Worm (Caenorhabditis elegans) whole organism, dauer: Measurements from ENCODE around the gene kdin-1.

Source experiments
- unc-62 ChIP-seq: sonication (generic microtip); optimal IDR thresholded peaks from 2 replicates; lab custom pipeline; 2017; ENCODE audit warnings: missing biosample characterization, missing genetic modification reagents, missing genetic modification characterization

The kdin-1 gene

DNA sequence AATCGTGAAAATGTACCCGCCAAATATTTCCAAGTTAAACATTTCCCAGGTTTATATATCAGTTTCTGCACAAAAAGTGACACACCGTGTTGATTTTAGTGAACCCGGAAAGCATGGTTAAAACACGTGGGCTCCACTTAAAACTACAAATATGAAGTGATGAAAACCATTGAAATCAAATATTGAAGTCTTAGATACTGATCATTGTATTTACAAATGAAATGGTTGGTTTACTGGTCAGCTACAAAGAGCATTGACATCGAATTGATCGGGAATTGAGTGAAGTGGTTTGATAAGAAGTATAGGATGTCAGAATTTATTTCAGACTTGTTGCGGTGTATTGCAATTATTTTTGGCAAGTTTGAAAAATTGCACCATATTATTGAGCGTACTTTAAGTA, 9.0 kb upstream of the kdin-1 start, which contains the start of gene hrg-5:
Gene hrg-5, minus strand, starts transcription at position 17 of the 400 bp plus-strand sequence.
- TF ChIP-seq unc-62 (GFP tag; lab: Kevin White, UChicago), result no peak

DNA sequence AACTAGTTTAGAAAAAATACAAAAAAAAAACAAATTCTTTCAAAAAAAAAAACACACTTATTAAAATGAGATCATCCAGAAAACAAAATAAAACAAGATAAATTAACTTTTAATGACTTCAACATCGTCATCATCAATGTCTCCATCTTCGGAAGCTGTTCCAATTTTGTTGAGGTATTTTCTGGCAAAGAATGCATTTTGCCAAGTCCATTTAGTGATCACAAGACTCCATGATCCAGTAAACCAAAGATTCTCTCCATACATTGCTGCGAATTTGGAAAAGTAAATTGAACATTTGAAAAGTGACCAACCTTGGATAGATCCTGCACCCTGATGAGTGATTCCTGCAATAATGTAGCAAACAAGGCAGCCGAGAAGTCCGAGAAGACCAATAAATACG, 8.3 kb upstream of the kdin-1 start:
- no peak for TF ChIP-seq unc-62 (GFP tag; lab: Kevin White, UChicago)

DNA sequence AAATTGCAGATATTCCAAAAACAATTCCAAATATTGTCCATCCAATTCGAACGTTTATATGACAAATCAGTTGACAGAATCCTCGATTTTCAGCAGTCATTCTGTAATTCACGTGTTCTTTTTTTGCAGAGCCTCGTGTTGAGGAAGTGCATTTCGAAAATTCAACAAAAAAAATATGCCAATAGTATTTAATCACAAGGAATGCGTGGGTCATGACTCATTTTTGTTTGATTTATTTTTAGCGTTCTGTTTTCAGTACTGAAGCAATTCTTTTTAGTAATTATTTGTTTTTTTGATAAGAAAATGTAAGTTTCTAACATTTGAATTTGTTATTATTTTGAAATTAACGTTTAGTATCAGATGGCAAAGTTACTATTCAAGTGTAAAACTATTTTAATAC, 7.6 kb upstream of the kdin-1 start, which contains the start of gene hrg-4:
Gene hrg-4, minus strand, starts transcription at position 101 of the 400 bp plus-strand sequence.
- TF ChIP-seq unc-62 (GFP tag; lab: Kevin White, UChicago), result no peak

DNA sequence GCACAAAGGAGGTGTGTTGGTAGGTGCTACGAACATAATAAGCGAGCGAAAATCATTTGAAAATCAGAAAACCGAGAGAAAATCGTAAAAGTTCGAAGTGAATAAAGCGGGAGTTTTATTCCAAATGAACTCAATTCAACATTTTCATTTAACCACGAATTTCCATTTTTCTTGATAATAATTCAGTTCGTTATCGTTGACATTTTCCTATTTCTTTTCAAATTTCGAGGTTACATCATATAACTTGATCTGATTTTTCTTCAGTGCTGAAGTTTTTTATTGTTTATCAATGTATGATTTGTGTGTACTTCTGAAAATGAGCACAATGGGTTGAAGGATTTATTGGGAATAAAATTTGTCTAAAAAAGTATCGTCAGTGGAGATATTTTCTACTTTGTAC, 6.8 kb upstream of the kdin-1 start:
- no peak for TF ChIP-seq unc-62 (GFP tag; lab: Kevin White, UChicago)

DNA sequence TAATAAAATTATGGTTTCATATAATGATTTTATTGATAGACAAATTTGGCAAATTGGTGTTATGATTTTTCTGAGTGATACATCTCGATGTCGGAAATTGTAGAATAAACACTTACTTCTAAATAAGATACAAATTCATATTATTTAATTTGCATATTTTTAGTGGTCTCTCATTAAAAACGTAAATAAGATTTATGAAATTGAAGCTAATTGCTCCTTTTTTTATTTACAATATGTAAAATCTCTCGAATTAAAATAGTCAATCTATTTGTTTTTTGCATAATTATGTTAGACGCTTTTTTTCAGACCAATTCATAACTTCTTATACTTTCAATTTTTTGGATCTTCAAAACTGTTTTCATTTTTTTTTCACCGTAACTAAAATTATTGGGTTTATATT, 6.2 kb upstream of the kdin-1 start, which contains the start of gene hrg-6:
Gene hrg-6, plus strand, starts transcription at position 301 of the 400 bp plus-strand sequence.
- TF ChIP-seq unc-62 (GFP tag; lab: Kevin White, UChicago), result no peak

DNA sequence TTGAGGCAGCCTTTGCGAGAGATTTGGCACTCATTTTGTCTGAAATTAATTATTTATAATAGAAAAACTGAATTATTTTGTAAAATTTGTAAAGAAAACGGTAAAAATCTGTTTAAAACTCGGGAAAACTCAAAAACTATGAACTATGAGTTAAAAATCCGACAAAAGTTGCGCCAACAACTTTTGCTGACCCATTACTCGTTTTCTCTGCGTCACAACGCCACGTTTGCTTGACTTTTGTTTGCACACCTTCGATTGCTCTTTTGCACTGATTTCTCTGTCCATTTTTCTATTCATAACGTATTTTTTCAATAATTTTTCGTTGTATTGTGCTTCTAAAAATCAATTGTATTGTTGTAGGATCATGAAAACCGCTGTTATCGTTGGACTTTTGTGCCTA, 2.2 kb upstream of the kdin-1 start, which contains the start of gene fkb-1:
Gene fkb-1, plus strand, starts transcription at position 361 of the 400 bp plus-strand sequence.
- TF ChIP-seq unc-62 (GFP tag; lab: Kevin White, UChicago), result no peak

DNA sequence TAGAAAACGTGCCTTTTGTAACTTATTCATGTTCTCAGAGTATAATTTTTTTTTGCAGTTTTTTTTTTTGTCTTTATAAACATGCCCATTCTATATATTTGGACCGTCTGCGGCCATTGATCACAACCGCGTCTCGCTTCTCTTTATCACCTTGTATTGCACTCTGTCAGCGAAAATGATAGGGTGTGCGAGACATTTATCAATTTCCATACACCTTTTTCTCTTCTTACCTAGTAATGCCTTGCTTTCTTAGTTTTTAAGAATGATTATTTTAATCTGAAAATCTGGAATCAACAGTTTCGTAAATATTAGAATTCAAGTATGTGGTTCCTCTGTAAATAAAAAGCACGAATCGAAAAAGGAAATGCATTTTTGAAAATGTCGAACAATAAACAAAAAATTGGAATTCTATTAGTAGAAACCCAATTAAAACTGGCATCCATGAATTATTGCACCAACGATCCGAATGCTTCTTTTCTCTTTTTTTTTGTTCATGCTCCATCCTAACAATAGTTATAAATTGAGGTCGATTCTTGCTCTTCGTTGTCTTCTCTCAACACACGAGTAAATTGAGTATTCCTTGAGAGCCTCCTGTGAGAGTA, 1.2 kb upstream of the kdin-1 start:
- no peak for TF ChIP-seq unc-62 (GFP tag; lab: Kevin White, UChicago)

DNA sequence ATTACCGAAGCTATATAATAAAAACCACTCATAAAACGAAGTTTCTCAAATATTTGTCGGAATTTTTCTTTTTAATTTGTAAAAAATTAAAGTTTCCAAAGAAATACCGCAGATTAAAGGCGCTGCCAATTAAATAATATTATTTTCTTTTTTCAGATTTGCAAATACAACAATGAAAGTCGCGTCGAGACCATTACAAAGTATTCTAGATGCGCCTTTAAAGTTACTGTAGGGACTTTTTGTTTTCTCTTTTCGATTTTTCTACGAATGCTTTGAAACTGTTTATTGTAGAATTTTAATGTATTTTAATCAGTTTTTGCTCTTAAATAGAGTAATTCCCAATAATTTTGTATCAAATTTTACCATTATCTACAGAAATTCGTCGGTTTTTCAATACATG, 237 bp upstream of the kdin-1 start:
- TF ChIP-seq unc-62 (GFP tag; lab: Kevin White, UChicago), result no peak

DNA sequence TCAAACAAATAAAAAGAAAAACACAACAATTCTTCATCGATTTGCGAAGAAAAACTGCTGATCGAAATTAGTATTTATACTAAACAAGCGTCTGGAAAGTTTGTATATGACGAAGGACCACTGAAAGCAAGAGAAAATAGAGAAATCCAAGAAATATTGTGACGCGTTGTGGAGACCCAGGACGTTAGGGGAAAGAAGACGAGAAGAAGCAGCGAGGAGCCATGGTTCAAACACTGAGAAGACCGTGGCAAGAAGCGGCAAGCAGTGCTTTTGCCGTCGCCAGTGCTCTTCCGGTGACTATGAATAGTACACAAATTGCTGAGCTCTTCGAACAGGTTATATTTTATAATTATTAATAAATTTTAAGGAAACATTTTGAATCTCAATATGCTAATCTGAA, 210 bp downstream of the kdin-1 start:
- no peak for TF ChIP-seq unc-62 (GFP tag; lab: Kevin White, UChicago)

DNA sequence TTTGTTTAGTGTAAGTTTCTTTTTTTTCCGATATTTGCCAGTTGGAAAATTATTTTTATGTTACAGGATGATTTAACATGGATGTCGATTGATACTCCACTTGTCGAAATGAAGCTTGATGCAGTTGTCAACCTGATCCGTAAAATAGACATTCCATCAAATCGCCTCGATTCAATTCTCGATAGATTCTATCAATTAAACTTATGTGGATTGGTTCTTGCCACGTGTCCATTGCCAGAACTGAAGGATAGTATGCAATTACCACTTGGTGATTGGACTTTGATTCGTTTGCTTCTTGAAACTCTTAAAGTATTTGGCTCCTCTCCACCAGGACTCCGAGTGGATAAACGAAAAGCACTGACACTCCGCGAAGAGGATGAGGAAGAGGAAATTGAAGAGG, 5.9 kb downstream of the kdin-1 start:
- TF ChIP-seq unc-62 (GFP tag; lab: Kevin White, UChicago), result no peak

DNA sequence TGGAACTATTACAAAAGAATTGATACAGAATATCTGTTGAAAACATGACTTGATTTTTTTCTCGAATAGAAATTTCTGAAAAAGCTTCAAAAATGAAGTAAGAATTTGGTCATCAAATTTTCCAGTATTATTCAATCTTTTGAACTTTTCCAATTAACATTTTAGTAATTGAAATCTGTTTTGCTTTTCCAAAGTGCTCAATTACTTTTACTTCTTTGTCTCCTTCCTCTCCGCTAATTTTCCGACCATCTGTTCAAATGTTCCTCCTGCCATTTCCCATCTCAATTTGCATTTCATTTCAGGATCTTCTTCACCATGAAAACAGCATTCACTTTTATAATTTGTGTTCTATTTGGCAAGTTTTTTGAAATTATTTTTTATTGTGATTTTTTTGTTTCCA, 10.4 kb downstream of the kdin-1 start, which contains the start of gene F36H1.11:
Gene F36H1.11, plus strand, starts transcription at position 301 of the 400 bp plus-strand sequence.
- TF ChIP-seq unc-62 (GFP tag; lab: Kevin White, UChicago), result no peak

DNA sequence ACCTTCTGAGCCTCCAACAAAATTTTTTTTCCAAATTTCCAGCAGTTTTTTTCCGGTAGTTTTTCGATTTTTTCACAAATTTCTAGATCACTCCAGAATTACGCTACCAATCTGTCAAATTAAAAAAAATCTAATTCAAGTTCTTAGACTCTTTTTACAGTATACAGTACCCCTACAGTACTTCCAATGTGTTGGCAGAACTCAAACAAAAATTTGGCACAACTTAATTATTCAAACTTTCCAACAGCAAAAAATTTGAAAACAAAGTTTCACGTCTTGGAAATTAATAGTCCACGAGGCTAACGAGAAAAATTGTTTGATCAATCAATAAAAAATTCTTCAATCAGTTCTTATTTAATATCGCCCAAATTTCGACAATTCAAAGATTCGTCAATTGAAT, 11.4 kb downstream of the kdin-1 start, which contains the start of gene F36H1.3:
Gene F36H1.3, plus strand, starts transcription at position 323 of the 400 bp plus-strand sequence.
- no peak for TF ChIP-seq unc-62 (GFP tag; lab: Kevin White, UChicago)

DNA sequence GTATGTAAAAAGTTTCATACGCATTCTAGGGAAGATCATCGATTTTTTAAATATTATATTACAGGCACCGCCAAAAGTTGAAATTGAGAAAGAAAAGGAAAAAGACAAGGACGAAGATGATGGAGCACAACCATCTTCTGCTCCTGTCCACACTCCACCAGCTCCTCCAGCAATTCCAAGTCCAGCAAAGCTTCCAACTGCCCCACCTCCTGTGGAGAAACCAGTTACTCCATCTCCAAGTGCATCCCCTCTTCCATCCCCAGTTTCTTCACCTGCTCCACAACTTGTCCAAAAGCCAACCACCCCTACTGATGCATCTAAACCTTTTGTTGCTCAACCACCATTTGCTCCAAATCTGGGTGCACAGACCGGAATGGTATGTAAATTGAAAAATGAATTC, 13.5 kb downstream of the kdin-1 start:
- TF ChIP-seq unc-62 (GFP tag; lab: Kevin White, UChicago), result no peak

DNA sequence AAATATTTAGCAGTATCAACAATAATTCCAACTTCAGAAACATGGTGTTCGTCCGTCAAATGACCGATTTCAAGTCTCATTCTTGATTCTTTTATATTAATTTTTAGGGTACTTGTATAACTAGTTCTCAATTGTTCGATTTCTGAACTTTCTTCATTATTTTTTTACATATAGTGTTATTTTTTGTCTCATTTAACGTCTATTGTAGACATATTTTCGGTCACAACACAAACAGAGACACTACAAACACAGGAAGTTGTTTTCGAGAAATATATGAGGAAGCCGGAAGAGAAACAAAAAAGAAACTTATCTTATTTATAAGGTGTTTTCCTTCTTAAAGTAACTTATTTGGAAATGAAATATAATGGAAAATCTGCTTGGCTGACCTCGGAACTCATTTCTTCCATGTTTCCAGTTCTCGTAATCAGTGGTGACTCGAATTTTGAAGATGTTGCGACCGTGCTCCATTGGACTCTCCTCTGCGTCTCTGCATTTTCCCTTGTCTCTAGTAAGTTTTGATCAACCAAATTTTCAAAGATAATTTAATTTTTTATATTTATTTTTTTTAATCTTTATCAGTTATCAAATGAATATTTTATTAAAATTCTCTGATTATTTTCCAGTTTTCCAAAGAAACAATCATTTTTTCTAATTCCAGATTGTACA, 15.3 kb downstream of the kdin-1 start, which contains the start of the genes F36H1.12 and lin-3:
Gene F36H1.12, minus strand, starts transcription at position 51 of the 666 bp plus-strand sequence.
Gene lin-3, plus strand, starts transcription at position 657 of the 666 bp plus-strand sequence.
- TF ChIP-seq unc-62 (GFP tag; lab: Kevin White, UChicago), result no peak

DNA sequence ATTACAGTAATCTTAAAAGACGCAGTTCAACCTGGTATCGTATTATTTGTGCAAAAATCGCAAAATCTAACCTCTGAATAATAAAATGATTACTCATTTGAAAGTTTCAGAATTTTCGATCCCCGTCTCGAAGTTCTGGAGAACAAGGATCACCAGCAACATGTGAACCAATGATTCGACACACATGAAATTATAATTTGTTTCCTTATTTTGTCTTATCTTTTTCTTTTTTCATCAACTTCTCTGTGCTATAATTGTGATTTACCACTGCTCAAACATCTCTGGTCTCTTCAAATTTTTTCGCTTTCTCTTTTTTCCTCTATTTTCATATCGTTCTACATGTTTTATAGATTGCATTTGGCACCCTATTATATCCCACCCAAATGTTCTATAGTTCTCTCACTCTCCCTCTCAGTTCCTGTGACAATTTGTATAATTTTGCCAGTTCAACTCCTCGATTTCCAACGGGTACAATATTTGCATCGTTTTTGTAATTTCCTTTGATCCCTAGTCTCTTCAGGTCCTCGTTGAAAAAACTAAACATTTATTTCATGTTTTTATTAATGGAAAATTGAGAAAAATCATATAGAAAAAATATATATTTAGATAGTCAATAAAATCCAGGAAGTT, 24.6 kb downstream of the kdin-1 start:
- TF ChIP-seq unc-62 (GFP tag; lab: Kevin White, UChicago), result no peak

DNA sequence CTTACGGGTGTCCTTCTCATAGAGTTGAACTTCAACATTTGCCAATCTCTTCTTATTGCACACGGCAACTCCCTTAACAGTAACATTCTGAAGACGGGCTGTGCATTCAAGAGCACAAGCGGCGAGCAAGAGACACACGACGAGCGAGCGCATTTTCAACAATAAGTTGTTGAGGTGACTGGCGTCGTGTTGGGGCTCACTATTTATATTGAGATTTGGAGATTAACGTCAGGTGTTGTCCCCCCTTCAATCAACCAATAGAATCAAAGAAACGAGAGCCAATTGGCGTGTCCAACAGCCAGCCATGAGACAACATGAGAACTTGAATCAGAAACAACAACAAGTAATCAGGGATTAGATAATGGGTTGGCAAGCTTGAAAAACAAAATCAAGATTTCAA, 25.5 kb downstream of the kdin-1 start, which contains the start of gene ttr-16:
Gene ttr-16, minus strand, starts transcription at position 176 of the 400 bp plus-strand sequence.
- TF ChIP-seq unc-62 (GFP tag; lab: Kevin White, UChicago), result no peak
